Fruit fly (Drosophila melanogaster) whole organism, pupa: ENCODE measurements around the gene Ucp4B.

Experiments used
- CG10348 ChIP-seq: fragments of 200-800 bp; sonication (Bioruptor generic); IDR thresholded peaks from 2 replicates; pipeline ENCODE4 v1.3.6; 2022; ENCODE audit warnings: missing biosample characterization, missing genetic modification characterization
- CG4496 ChIP-seq: fragments of 200-800 bp; sonication (Bioruptor generic); IDR thresholded peaks from 3 replicates; pipeline ENCODE4 v1.3.6; 2022; ENCODE audit warnings: missing biosample characterization, missing genetic modification characterization
- CG8159 ChIP-seq: fragments of 200-800 bp; sonication (Bioruptor generic); optimal IDR thresholded peaks from 3 replicates; lab custom pipeline; 2018; ENCODE audit warnings: missing biosample characterization, mild to moderate bottlenecking, missing genetic modification characterization, moderate library complexity
- Ets98B ChIP-seq: fragments of 200-800 bp; sonication (Bioruptor generic); IDR thresholded peaks from 2 replicates; pipeline ENCODE4 v1.3.6; 2022; ENCODE audit warnings: missing biosample characterization, missing genetic modification characterization
- gl ChIP-seq: fragments of 200-800 bp; sonication (Bioruptor generic); optimal IDR thresholded peaks from 2 replicates; lab custom pipeline; 2018; ENCODE audit warnings: missing biosample characterization, mild to moderate bottlenecking, missing genetic modification characterization
- rn ChIP-seq: fragments of 200-800 bp; sonication (Bioruptor generic); IDR thresholded peaks from 2 replicates; pipeline ENCODE4 v1.3.6; 2022; ENCODE audit warnings: missing biosample characterization, missing genetic modification characterization

- no peak for TF ChIP-seq rn (GFP tag; lab: Robert Waterston, UW)
- TF ChIP-seq CG4496: no peak
- TF ChIP-seq gl (tag; lab: Kevin White, UChicago): no peak
- no peak for TF ChIP-seq CG8159 (tag; lab: Kevin White, UChicago)
- no peak for TF ChIP-seq CG10348 (GFP tag; lab: Robert Waterston, UW)
- TF ChIP-seq Ets98B: no peak
These were observed 2.3 kb downstream of the Ucp4B start for dm6 chr2L:5972005-5972404.
